Worm (Caenorhabditis elegans) whole organism, L1 larva: ENCODE data around the gene F56C9.8.

Source experiments
- C04F5.9 ChIP-seq: sonication (generic microtip); optimal IDR thresholded peaks from 2 replicates; lab custom pipeline; 2016; ENCODE audit warnings: missing genetic modification characterization, missing compliant biosample characterization
- C16A3.4 ChIP-seq: fragments of 150-350 bp; optimal IDR thresholded peaks from 2 replicates; lab custom pipeline; 2014; ENCODE audit warnings: missing biosample characterization, missing genetic modification characterization
- C34B4.2 ChIP-seq: sonication (generic microtip); optimal IDR thresholded peaks from 2 replicates; lab custom pipeline; 2017; ENCODE audit warnings: mild to moderate bottlenecking, missing genetic modification characterization, missing compliant biosample characterization
- F16B12.6 ChIP-seq: fragments of 150-350 bp; optimal IDR thresholded peaks from 2 replicates; lab custom pipeline; 2014; ENCODE audit warnings: missing biosample characterization, missing genetic modification characterization
- Y116A8C.19 ChIP-seq: sonication (generic microtip); optimal IDR thresholded peaks from 2 replicates; lab custom pipeline; 2016; ENCODE audit warnings: missing compliant biosample characterization, missing genetic modification characterization, borderline replicate concordance
- aha-1 ChIP-seq: fragments of 150-350 bp; optimal IDR thresholded peaks from 2 replicates; lab custom pipeline; 2014; ENCODE audit warnings: missing biosample characterization, missing genetic modification characterization
- ama-1 ChIP-seq: fragments of 150-350 bp; optimal IDR thresholded peaks from 2 replicates; lab custom pipeline; 2014
- ceh-8 ChIP-seq: fragments of 200-800 bp; sonication (Bioruptor generic); optimal IDR thresholded peaks from 2 replicates; lab custom pipeline; 2018; ENCODE audit warnings: mild to moderate bottlenecking, missing genetic modification characterization, moderate library complexity, missing compliant biosample characterization
- ceh-82 ChIP-seq, 3 experiments: fragments of 150-350 bp in 1 of 3; sonication (generic microtip) in 2 of 3; optimal IDR thresholded peaks; 2 replicates each; lab custom pipeline; 2014 to 2017; ENCODE audit warnings: missing biosample characterization in 3 of 3, missing genetic modification characterization in 3 of 3
- ceh-88 ChIP-seq: fragments of 200-800 bp; sonication (Bioruptor generic); IDR thresholded peaks from 2 replicates; pipeline ENCODE4 v1.3.6; 2022; ENCODE audit warnings: missing genetic modification characterization, missing compliant biosample characterization
- ceh-90 ChIP-seq: sonication (generic microtip); optimal IDR thresholded peaks from 2 replicates; lab custom pipeline; 2016; ENCODE audit warnings: missing genetic modification characterization, missing compliant biosample characterization
- ces-1 ChIP-seq: fragments of 150-350 bp; optimal IDR thresholded peaks from 2 replicates; lab custom pipeline; 2014; ENCODE audit warnings: missing biosample characterization, missing genetic modification reagents, missing genetic modification characterization
- dsc-1 ChIP-seq: sonication (generic microtip); optimal IDR thresholded peaks from 2 replicates; lab custom pipeline; 2016; ENCODE audit warnings: mild to moderate bottlenecking, missing genetic modification characterization, missing compliant biosample characterization
- efl-1 ChIP-seq, 4 experiments: fragments of 150-350 bp; optimal IDR thresholded peaks in 3 of 4; peaks in 1 of 4; 1 replicate in 1 of 4; 2 replicates in 3 of 4; lab custom pipeline; 2014; ENCODE audit warnings: missing biosample characterization in 2 of 4, missing genetic modification characterization in 2 of 4, missing genetic modification reagents in 2 of 4
- efl-3 ChIP-seq: fragments of 200-800 bp; sonication (Bioruptor generic); optimal IDR thresholded peaks from 2 replicates; lab custom pipeline; 2018; ENCODE audit warnings: mild to moderate bottlenecking, missing genetic modification characterization, missing compliant biosample characterization
- egl-27 ChIP-seq, 2 experiments: fragments of 150-350 bp in 1 of 2; sonication (generic microtip); optimal IDR thresholded peaks; 3 replicates each; lab custom pipeline; 2017 to 2018; ENCODE audit warnings: missing biosample characterization in 2 of 2, missing genetic modification characterization in 2 of 2, missing genetic modification reagents in 2 of 2
- elt-3 ChIP-seq, 6 experiments: fragments of 150-350 bp in 1 of 6; sonication (generic microtip); optimal IDR thresholded peaks; 2 replicates each; lab custom pipeline; 2017 to 2018; ENCODE audit warnings: missing biosample characterization in 6 of 6, missing genetic modification characterization in 6 of 6, inconsistent platforms in 1 of 6
- ets-5 ChIP-seq: fragments of 200-800 bp; sonication (Bioruptor generic); IDR thresholded peaks from 2 replicates; pipeline ENCODE4 v1.3.6; 2022; ENCODE audit warnings: missing genetic modification characterization, missing compliant biosample characterization
- hlh-17 ChIP-seq: fragments of 200-800 bp; sonication (Bioruptor generic); optimal IDR thresholded peaks from 2 replicates; lab custom pipeline; 2018; ENCODE audit warnings: missing genetic modification characterization, mild to moderate bottlenecking, missing compliant biosample characterization, moderate library complexity, borderline replicate concordance
- hlh-4 ChIP-seq: sonication (generic microtip); optimal IDR thresholded peaks from 2 replicates; lab custom pipeline; 2016; ENCODE audit warnings: mild to moderate bottlenecking, missing genetic modification characterization, missing compliant biosample characterization
- irx-1 ChIP-seq: sonication (generic microtip); optimal IDR thresholded peaks from 2 replicates; lab custom pipeline; 2016; ENCODE audit warnings: missing genetic modification characterization, missing compliant biosample characterization
- isw-1 ChIP-seq: fragments of 200-800 bp; sonication (Bioruptor generic); IDR thresholded peaks from 2 replicates; pipeline ENCODE4 v1.3.6; 2022; ENCODE audit warnings: missing genetic modification characterization, missing compliant biosample characterization
- lin-13 ChIP-seq: fragments of 150-350 bp; optimal IDR thresholded peaks from 2 replicates; lab custom pipeline; 2014; ENCODE audit warnings: missing biosample characterization, missing genetic modification reagents, missing genetic modification characterization
- lin-14 ChIP-seq: fragments of 200-800 bp; sonication (Bioruptor generic); optimal IDR thresholded peaks from 2 replicates; lab custom pipeline; 2018; ENCODE audit warnings: mild to moderate bottlenecking, missing genetic modification characterization, moderate library complexity, missing compliant biosample characterization
- lin-15B ChIP-seq: fragments of 150-350 bp; sonication (generic microtip); optimal IDR thresholded peaks from 3 replicates; lab custom pipeline; 2014; ENCODE audit warnings: missing biosample characterization, missing genetic modification characterization
- lin-35 ChIP-seq, 2 experiments: fragments of 150-350 bp; optimal IDR thresholded peaks; 2 replicates each; lab custom pipeline; 2014; ENCODE audit warnings: missing biosample characterization in 2 of 2, missing genetic modification characterization in 2 of 2, missing genetic modification reagents in 2 of 2
- lir-3 ChIP-seq: sonication (generic microtip); optimal IDR thresholded peaks from 2 replicates; lab custom pipeline; 2016; ENCODE audit warnings: mild to moderate bottlenecking, missing genetic modification characterization, moderate library complexity, missing compliant biosample characterization; ENCODE audit not compliant: poor library complexity
- mdl-1 ChIP-seq, 2 experiments: fragments of 150-350 bp; optimal IDR thresholded peaks; 2 replicates each; lab custom pipeline; 2014 to 2017; ENCODE audit warnings: missing biosample characterization in 2 of 2, missing genetic modification characterization in 2 of 2, inconsistent platforms in 1 of 2
- mep-1 ChIP-seq: fragments of 150-350 bp; optimal IDR thresholded peaks from 2 replicates; lab custom pipeline; 2014; ENCODE audit warnings: missing biosample characterization, missing genetic modification characterization
- nhr-11 ChIP-seq: fragments of 150-350 bp; optimal IDR thresholded peaks from 2 replicates; lab custom pipeline; 2014; ENCODE audit warnings: missing biosample characterization, missing genetic modification characterization
- nhr-12 ChIP-seq: sonication (generic microtip); optimal IDR thresholded peaks from 2 replicates; lab custom pipeline; 2017; ENCODE audit warnings: missing biosample characterization, missing genetic modification characterization
- nhr-19 ChIP-seq: fragments of 200-800 bp; sonication (Bioruptor generic); conservative IDR thresholded peaks from 2 replicates; pipeline ENCODE4 v1.3.6; 2022; ENCODE audit warnings: missing genetic modification characterization, missing compliant biosample characterization
- nhr-20 ChIP-seq: sonication (generic microtip); optimal IDR thresholded peaks from 2 replicates; lab custom pipeline; 2016; ENCODE audit warnings: mild to moderate bottlenecking, missing genetic modification characterization, missing compliant biosample characterization
- nhr-237 ChIP-seq: fragments of 150-350 bp; optimal IDR thresholded peaks from 2 replicates; lab custom pipeline; 2014; ENCODE audit warnings: missing biosample characterization, missing genetic modification characterization
- nhr-47 ChIP-seq: sonication (generic microtip); optimal IDR thresholded peaks from 2 replicates; lab custom pipeline; 2016; ENCODE audit warnings: mild to moderate bottlenecking, missing genetic modification characterization, moderate library complexity, missing compliant biosample characterization
- nhr-71 ChIP-seq: sonication (generic microtip); optimal IDR thresholded peaks from 2 replicates; lab custom pipeline; 2016; ENCODE audit warnings: mild to moderate bottlenecking, missing genetic modification characterization, moderate library complexity, missing compliant biosample characterization
- nhr-76 ChIP-seq: sonication (generic microtip); optimal IDR thresholded peaks from 2 replicates; lab custom pipeline; 2017; ENCODE audit warnings: missing biosample characterization, missing genetic modification characterization
- nhr-77 ChIP-seq: fragments of 150-350 bp; optimal IDR thresholded peaks from 2 replicates; lab custom pipeline; 2014; ENCODE audit warnings: missing biosample characterization, missing genetic modification characterization
- nhr-85 ChIP-seq: sonication (generic microtip); peaks from one replicate; lab custom pipeline; 2016; ENCODE audit warnings: missing genetic modification characterization, inconsistent platforms, missing compliant biosample characterization
- nhr-90 ChIP-seq: sonication (generic microtip); optimal IDR thresholded peaks from 2 replicates; lab custom pipeline; 2016; ENCODE audit warnings: mild to moderate bottlenecking, missing genetic modification characterization, missing compliant biosample characterization; ENCODE audit not compliant: poor library complexity
- rnt-1 ChIP-seq: sonication (generic microtip); optimal IDR thresholded peaks from 2 replicates; lab custom pipeline; 2016; ENCODE audit warnings: mild to moderate bottlenecking, missing genetic modification characterization, moderate library complexity, missing compliant biosample characterization
- skn-1 ChIP-seq: fragments of 150-350 bp; optimal IDR thresholded peaks from 2 replicates; lab custom pipeline; 2014; ENCODE audit warnings: missing biosample characterization, missing genetic modification characterization
- snu-23 ChIP-seq: sonication (generic microtip); optimal IDR thresholded peaks from 2 replicates; lab custom pipeline; 2016; ENCODE audit warnings: missing genetic modification characterization, missing compliant biosample characterization
- sptf-1 ChIP-seq: fragments of 150-350 bp; optimal IDR thresholded peaks from 2 replicates; lab custom pipeline; 2014; ENCODE audit warnings: missing biosample characterization, missing genetic modification characterization
- sup-37 ChIP-seq: fragments of 200-800 bp; sonication (Bioruptor generic); optimal IDR thresholded peaks from 2 replicates; lab custom pipeline; 2018; ENCODE audit warnings: mild to moderate bottlenecking, missing genetic modification characterization, missing compliant biosample characterization
- tbx-2 ChIP-seq: sonication (generic microtip); optimal IDR thresholded peaks from 2 replicates; lab custom pipeline; 2016; ENCODE audit warnings: missing genetic modification characterization, missing compliant biosample characterization
- tlp-1 ChIP-seq: fragments of 150-350 bp; optimal IDR thresholded peaks from 2 replicates; lab custom pipeline; 2014; ENCODE audit warnings: missing biosample characterization, missing genetic modification characterization
- unc-30 ChIP-seq: sonication (generic microtip); optimal IDR thresholded peaks from 2 replicates; lab custom pipeline; 2017; ENCODE audit warnings: missing biosample characterization, missing genetic modification characterization
- unc-86 ChIP-seq: sonication (generic microtip); optimal IDR thresholded peaks from 2 replicates; lab custom pipeline; 2016; ENCODE audit warnings: missing genetic modification characterization, missing compliant biosample characterization
- vab-15 ChIP-seq: sonication (generic microtip); optimal IDR thresholded peaks from 2 replicates; lab custom pipeline; 2017; ENCODE audit warnings: missing genotype, mild to moderate bottlenecking, missing genetic modification characterization, missing compliant biosample characterization
- xbp-1 ChIP-seq: sonication (generic microtip); optimal IDR thresholded peaks from 2 replicates; lab custom pipeline; 2016; ENCODE audit warnings: missing genetic modification characterization, missing compliant biosample characterization
- ztf-4 ChIP-seq: fragments of 150-350 bp; optimal IDR thresholded peaks from 2 replicates; lab custom pipeline; 2014; ENCODE audit warnings: missing biosample characterization, missing genetic modification characterization

Gene F56C9.8

DNA sequence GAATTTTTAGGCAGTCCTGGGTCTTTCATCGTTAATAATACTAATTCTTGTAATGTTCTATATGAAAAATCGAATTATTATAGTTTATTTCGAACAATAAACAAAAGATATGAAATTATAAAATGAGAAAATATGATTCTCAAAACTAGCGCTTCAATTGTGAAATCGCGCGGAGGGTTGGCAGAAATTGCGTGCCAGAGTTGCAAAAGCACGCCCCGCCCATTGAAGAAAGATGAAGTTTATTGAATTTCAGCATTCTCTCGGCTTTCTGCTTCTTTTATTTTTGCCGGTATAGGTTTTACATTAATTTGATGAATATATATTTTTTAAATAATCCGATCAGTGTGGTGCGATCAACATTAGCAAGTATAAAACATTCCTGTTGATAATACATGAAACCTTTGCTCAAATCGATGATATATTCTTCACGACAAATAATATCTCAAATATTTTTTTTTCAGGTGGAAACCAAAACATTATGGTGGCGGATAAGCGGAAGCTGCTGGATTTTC, 39.8 kb upstream of the F56C9.8 start, which contains the start of the genes eco-1 and hmgr-1 (continued):
- no peak for TF ChIP-seq nhr-85
- peak; percentile 27 for TF ChIP-seq tbx-2 (tag; lab: Kevin White, UChicago)
- TF ChIP-seq nhr-47 (tag; lab: Kevin White, UChicago), result peak; percentile 50
- TF ChIP-seq nhr-71 (tag; lab: Kevin White, UChicago), result peak; percentile 59
- TF ChIP-seq mep-1 (tag; lab: Kevin White, UChicago), result peak; percentile 52
- TF ChIP-seq nhr-77 (tag; lab: Kevin White, UChicago), result no peak
- TF ChIP-seq F16B12.6 (tag; lab: Kevin White, UChicago), result peak; percentile 42
- TF ChIP-seq ets-5 (GFP tag; lab: Robert Waterston, UW), result no peak
- TF ChIP-seq nhr-19, result peak; percentile 27
- TF ChIP-seq lin-15B, result peak; percentile 16
- peak; percentile 29 for TF ChIP-seq lin-13
- TF ChIP-seq mdl-1 (tag; optimal IDR thresholded peaks at IDR 0.05; lab: Kevin White, UChicago), result peak in 1 of 2 experiments; percentile 15
- no peak for TF ChIP-seq efl-3 (GFP tag; lab: Kevin White, UChicago)
- TF ChIP-seq aha-1 (tag; lab: Kevin White, UChicago), result no peak
- peak; percentile 39 for TF ChIP-seq xbp-1 (tag; lab: Kevin White, UChicago)
- TF ChIP-seq unc-86 (tag; lab: Kevin White, UChicago), result peak; percentile 24
- peak; percentile 17 to 79 for TF ChIP-seq efl-1 (optimal IDR thresholded peaks at IDR 0.05; lab: Kevin White, UChicago)
- TF ChIP-seq efl-1 (GFP tag; optimal IDR thresholded peaks at IDR 0.05 in 1 of 2; lab: Kevin White, UChicago), result peak; percentile 83 to 98
- peak; percentile 30 for TF ChIP-seq snu-23 (GFP tag; lab: Kevin White, UChicago)
- no peak for TF ChIP-seq tlp-1 (tag; lab: Kevin White, UChicago)
- peak; percentile 28 for TF ChIP-seq dsc-1 (tag; lab: Kevin White, UChicago)
- peak; percentile 41 for TF ChIP-seq nhr-90 (tag; lab: Kevin White, UChicago)
- TF ChIP-seq ceh-82 (tag; optimal IDR thresholded peaks at IDR 0.05; lab: Kevin White, UChicago), result peak in 2 of 3 experiments; percentile 3 to 26
- no peak for TF ChIP-seq C34B4.2 (tag; lab: Kevin White, UChicago)
- no peak for TF ChIP-seq ces-1 (GFP tag; lab: Kevin White, UChicago)
- TF ChIP-seq lin-35 (GFP tag; optimal IDR thresholded peaks at IDR 0.05; lab: Kevin White, UChicago), result peak; percentile 52 to 87
- no peak for TF ChIP-seq C04F5.9 (tag; lab: Kevin White, UChicago)
- TF ChIP-seq vab-15, result no peak
- TF ChIP-seq C16A3.4 (tag; lab: Kevin White, UChicago), result peak; percentile 8

DNA sequence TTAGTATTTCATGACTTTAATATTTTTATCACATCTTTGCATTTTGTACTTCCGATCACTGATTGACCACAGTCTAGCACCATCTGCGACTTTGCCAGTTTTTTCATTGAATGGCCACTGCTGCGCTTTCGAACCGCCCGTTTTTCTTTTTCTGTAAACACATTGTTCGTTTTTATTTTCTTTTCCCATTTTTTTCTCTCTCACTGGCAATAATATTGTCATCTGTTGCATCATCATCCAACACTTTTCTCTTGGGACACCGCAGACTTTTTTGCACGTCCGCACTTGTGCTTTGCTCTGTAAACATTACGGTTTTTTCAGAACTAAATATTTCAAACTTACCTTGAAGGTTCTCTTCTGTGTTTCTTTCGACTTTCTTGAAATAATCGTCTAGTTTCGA, 39.3 kb upstream of the F56C9.8 start:
- no peak for TF ChIP-seq hlh-4 (tag; lab: Kevin White, UChicago)
- TF ChIP-seq nhr-12 (tag; lab: Kevin White, UChicago), result no peak
- TF ChIP-seq nhr-237 (tag; lab: Kevin White, UChicago), result no peak
- no peak for TF ChIP-seq hlh-17 (GFP tag; lab: Kevin White, UChicago)
- TF ChIP-seq lin-14 (GFP tag; lab: Kevin White, UChicago), result peak; percentile 56
- TF ChIP-seq sup-37 (GFP tag; lab: Kevin White, UChicago), result no peak
- no peak for TF ChIP-seq ama-1 (lab: Kevin White, UChicago)
- no peak for TF ChIP-seq aha-1 (tag; lab: Kevin White, UChicago)
- TF ChIP-seq ceh-8, result no peak
- no peak for TF ChIP-seq lin-35 (GFP tag; optimal IDR thresholded peaks at IDR 0.05; lab: Kevin White, UChicago)
- no peak for TF ChIP-seq nhr-71 (tag; lab: Kevin White, UChicago)
- no peak for TF ChIP-seq lir-3 (tag; lab: Kevin White, UChicago)
- TF ChIP-seq egl-27 (tag; optimal IDR thresholded peaks at IDR 0.05; lab: Kevin White, UChicago), result no peak
- peak; percentile 17 for TF ChIP-seq snu-23 (GFP tag; lab: Kevin White, UChicago)
- peak; percentile 58 for TF ChIP-seq nhr-20 (tag; lab: Kevin White, UChicago)
- no peak for TF ChIP-seq tlp-1 (tag; lab: Kevin White, UChicago)
- TF ChIP-seq ceh-90 (tag; lab: Kevin White, UChicago), result no peak
- TF ChIP-seq sptf-1 (tag; lab: Kevin White, UChicago), result no peak
- TF ChIP-seq rnt-1 (tag; lab: Kevin White, UChicago), result no peak
- no peak for TF ChIP-seq irx-1 (tag; lab: Kevin White, UChicago)
- no peak for TF ChIP-seq ceh-88 (GFP tag; lab: Robert Waterston, UW)
- TF ChIP-seq nhr-76 (tag; lab: Kevin White, UChicago), result no peak
- peak in 1 of 6 experiments; percentile 20 for TF ChIP-seq elt-3 (tag; optimal IDR thresholded peaks at IDR 0.05; lab: Kevin White, UChicago)
- TF ChIP-seq unc-30, result no peak
- TF ChIP-seq isw-1 (GFP tag; lab: Robert Waterston, UW), result no peak
- TF ChIP-seq ztf-4 (tag; lab: Kevin White, UChicago), result no peak
- no peak for TF ChIP-seq Y116A8C.19 (tag; lab: Kevin White, UChicago)
- no peak for TF ChIP-seq nhr-11 (tag; lab: Kevin White, UChicago)
- no peak for TF ChIP-seq skn-1 (tag; lab: Kevin White, UChicago)
